Worm (Caenorhabditis elegans): ENCODE results near the gene bcmo-2.

ce11 chrII:3878330-3878729, 32.3 kb downstream of the bcmo-2 start, which contains the start of gene srh-250:
- no peak for TF ChIP-seq blmp-1 (tag; optimal IDR thresholded peaks at IDR 0.05)
- no peak for TF ChIP-seq unc-120 (tag; optimal IDR thresholded peaks at IDR 0.05; ENCODE audit: poor library complexity, severe bottlenecking)
- TF ChIP-seq nhr-76 (tag; optimal IDR thresholded peaks at IDR 0.05): no peak
- no peak for TF ChIP-seq sptf-1 (tag; optimal IDR thresholded peaks at IDR 0.05)
- no peak for TF ChIP-seq pha-4 (tag; optimal IDR thresholded peaks at IDR 0.05)
- TF ChIP-seq elt-3 (tag; optimal IDR thresholded peaks at IDR 0.05): no peak
- TF ChIP-seq tbx-8 (GFP tag; optimal IDR thresholded peaks at IDR 0.05): no peak
- TF ChIP-seq bed-3 (GFP tag; optimal IDR thresholded peaks at IDR 0.05): no peak
